Worm (Caenorhabditis elegans): ENCODE results near the gene lin-5.

DNA sequence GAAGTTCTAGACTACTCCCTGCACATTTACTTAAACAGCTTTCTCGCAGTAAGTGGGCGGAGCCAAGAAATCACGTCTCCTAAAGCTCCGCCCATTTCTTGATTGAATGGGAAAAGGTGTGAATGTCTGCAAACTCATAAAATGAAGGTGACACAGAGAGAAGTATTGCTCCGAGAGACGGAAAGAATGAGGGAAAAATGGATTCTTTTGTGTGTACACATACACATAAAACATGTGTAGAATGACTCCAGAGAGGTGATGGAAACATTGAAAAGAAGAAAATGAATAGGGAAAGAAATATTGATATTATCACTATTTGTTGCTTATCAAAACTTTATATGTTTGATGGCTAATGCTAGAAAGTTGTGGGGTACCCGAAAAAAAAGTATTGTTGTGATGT lies 8.9 kb upstream of the lin-5 start:
- TF ChIP-seq tbx-2 (tag; optimal IDR thresholded peaks at IDR 0.05) (no peak), ztf-11 (tag; optimal IDR thresholded peaks at IDR 0.05) (no peak)
